Worm (Caenorhabditis elegans): ENCODE data around the gene dph-3.

DNA sequence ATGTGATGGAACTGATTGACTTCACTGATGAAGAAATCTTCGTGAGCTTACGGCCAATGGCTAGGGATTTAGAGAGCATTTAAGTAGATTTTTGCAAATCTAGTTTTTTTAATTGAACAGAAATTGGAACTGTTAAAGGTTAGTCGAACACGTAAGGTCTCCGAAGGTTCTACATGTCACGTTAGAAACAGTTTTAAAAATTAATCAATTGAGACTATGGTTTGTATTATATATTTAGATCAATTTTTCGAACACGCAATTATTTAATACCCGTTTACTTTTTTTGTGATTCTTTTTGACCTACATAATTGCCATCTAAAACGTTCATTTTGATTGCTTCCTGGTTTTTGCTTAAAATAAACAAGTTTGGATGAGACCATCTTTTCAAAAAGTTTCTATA, 38.0 kb downstream of the dph-3 start, which contains the start of gene C28D4.4:
- no peak for TF ChIP-seq tra-4 (tag; optimal IDR thresholded peaks at IDR 0.05)
- no peak for TF ChIP-seq aly-1 (tag; optimal IDR thresholded peaks at IDR 0.05)
